Worm (Caenorhabditis elegans) whole organism, L3 larva: ENCODE results near the gene clec-162.

Experiments used
- R02D3.7 ChIP-seq: fragments of 150-350 bp; optimal IDR thresholded peaks from 2 replicates; lab custom pipeline; 2014; ENCODE audit warnings: missing biosample characterization, missing genetic modification characterization
- aly-2 ChIP-seq: fragments of 150-350 bp; optimal IDR thresholded peaks from 2 replicates; lab custom pipeline; 2014; ENCODE audit warnings: missing biosample characterization, missing genetic modification characterization
- ceh-28 ChIP-seq: fragments of 150-350 bp; optimal IDR thresholded peaks from 2 replicates; lab custom pipeline; 2014; ENCODE audit warnings: missing biosample characterization, missing genetic modification reagents, missing genetic modification characterization
- ceh-82 ChIP-seq: fragments of 150-350 bp; optimal IDR thresholded peaks from 2 replicates; lab custom pipeline; 2014; ENCODE audit warnings: missing biosample characterization, missing genetic modification characterization
- ceh-9 ChIP-seq: sonication (generic microtip); optimal IDR thresholded peaks from 2 replicates; lab custom pipeline; 2018; ENCODE audit warnings: missing biosample characterization, missing genetic modification characterization
- nfya-1 ChIP-seq: sonication (generic microtip); optimal IDR thresholded peaks from 2 replicates; lab custom pipeline; 2017; ENCODE audit warnings: missing genetic modification characterization, mild to moderate bottlenecking, missing compliant biosample characterization, antibody characterized with exemption, moderate library complexity; ENCODE audit not compliant: insufficient read depth
- nhr-237 ChIP-seq: fragments of 150-350 bp; optimal IDR thresholded peaks from 2 replicates; lab custom pipeline; 2014; ENCODE audit warnings: missing biosample characterization, missing genetic modification characterization
- ztf-11 ChIP-seq: fragments of 150-350 bp; optimal IDR thresholded peaks from 2 replicates; lab custom pipeline; 2014; ENCODE audit warnings: missing biosample characterization, missing genetic modification characterization

DNA sequence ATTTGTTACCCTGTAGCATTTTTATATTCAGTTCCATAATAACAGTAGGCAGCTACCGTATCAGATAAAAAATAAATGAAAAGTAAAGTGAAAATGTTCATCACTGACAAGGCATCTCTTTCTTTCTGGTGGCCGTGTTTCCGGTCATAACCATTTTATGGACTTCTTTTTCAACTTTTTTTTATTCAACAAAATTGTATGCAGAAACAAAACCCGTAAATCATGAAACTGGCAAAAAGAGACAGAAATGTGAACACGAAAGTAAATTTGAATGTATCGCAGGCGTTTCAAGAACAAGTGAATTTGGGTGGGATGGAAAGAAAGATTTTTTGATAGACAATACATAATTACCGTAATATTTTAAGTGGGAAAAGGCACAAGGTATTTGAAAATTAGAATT lies at the start of gene clec-162:
- TF ChIP-seq ceh-82 (tag; lab: Kevin White, UChicago) = no peak
- TF ChIP-seq ceh-9 (tag; lab: Kevin White, UChicago) = no peak
- TF ChIP-seq R02D3.7 (tag; lab: Kevin White, UChicago) = no peak
- TF ChIP-seq ztf-11 (tag; lab: Kevin White, UChicago) = no peak
- no peak for TF ChIP-seq aly-2 (tag; lab: Kevin White, UChicago)
- TF ChIP-seq nhr-237 (tag; lab: Kevin White, UChicago) = no peak
- TF ChIP-seq ceh-28 (tag; lab: Kevin White, UChicago) = no peak
- no peak for TF ChIP-seq nfya-1 (tag; lab: Kevin White, UChicago)
